Fruit fly (Drosophila melanogaster) whole organism, wandering third instar larva: ENCODE data around the gene ATPsyngamma.

Experiments
- Abd-B ChIP-seq: fragments of >200 bp; optimal IDR thresholded peaks from 2 replicates; lab custom pipeline; 2017; ENCODE audit warnings: missing biosample characterization, missing genetic modification characterization
- CG32264 ChIP-seq: fragments of 200-800 bp; sonication (Bioruptor generic); optimal IDR thresholded peaks from 2 replicates; lab custom pipeline; 2016; ENCODE audit warnings: missing biosample characterization, missing genetic modification characterization
- CG9705 ChIP-seq: fragments of 200-800 bp; sonication (Bioruptor generic); optimal IDR thresholded peaks from 2 replicates; lab custom pipeline; 2018; ENCODE audit warnings: missing biosample characterization, mild to moderate bottlenecking, missing genetic modification characterization
- CrebA ChIP-seq: fragments of 200-800 bp; sonication (Bioruptor generic); optimal IDR thresholded peaks from 2 replicates; lab custom pipeline; 2016; ENCODE audit warnings: missing biosample characterization, mild to moderate bottlenecking, missing genetic modification characterization, borderline replicate concordance
- Dfd ChIP-seq: fragments of >200 bp; optimal IDR thresholded peaks from 2 replicates; lab custom pipeline; 2017; ENCODE audit warnings: missing biosample characterization, missing genetic modification characterization
- Dif ChIP-seq: fragments of 200-275, 200-300 bp; sonication (Bioruptor generic); optimal IDR thresholded peaks from 2 replicates; lab custom pipeline; 2018; ENCODE audit warnings: missing biosample characterization, missing genetic modification characterization; ENCODE audit not compliant: partially characterized antibody
- GATAd ChIP-seq: sonication (Bioruptor generic); optimal IDR thresholded peaks from 2 replicates; lab custom pipeline; 2016; ENCODE audit warnings: missing biosample characterization, missing genetic modification characterization
- HLH106 ChIP-seq: fragments of 200-800 bp; optimal IDR thresholded peaks from 3 replicates; lab custom pipeline; 2019; ENCODE audit warnings: missing biosample characterization, mild to moderate bottlenecking, missing genetic modification characterization, moderate library complexity
- Hnf4 ChIP-seq: fragments of 200-800 bp; sonication (Bioruptor generic); optimal IDR thresholded peaks from 2 replicates; lab custom pipeline; 2016; ENCODE audit warnings: missing biosample characterization, mild to moderate bottlenecking, missing genetic modification characterization
- Hr78 ChIP-seq: fragments of >200 bp; optimal IDR thresholded peaks from 2 replicates; lab custom pipeline; 2017; ENCODE audit warnings: missing biosample characterization, missing genetic modification characterization
- Hr83 ChIP-seq: fragments of 200-300 bp; sonication (Bioruptor generic); optimal IDR thresholded peaks from 2 replicates; lab custom pipeline; 2016; ENCODE audit warnings: missing biosample characterization, mild to moderate bottlenecking, missing genetic modification characterization, moderate library complexity; ENCODE audit not compliant: poor library complexity, severe bottlenecking
- Jra ChIP-seq: sonication (Bioruptor generic); optimal IDR thresholded peaks from 2 replicates; lab custom pipeline; 2016; ENCODE audit warnings: missing biosample characterization, missing genetic modification characterization
- Mio ChIP-seq: sonication (Bioruptor generic); optimal IDR thresholded peaks from 2 replicates; lab custom pipeline; 2016; ENCODE audit warnings: missing biosample characterization, missing genetic modification characterization
- Myc ChIP-seq: fragments of >200 bp; optimal IDR thresholded peaks from 2 replicates; lab custom pipeline; 2017
- N ChIP-seq: fragments of >200 bp; optimal IDR thresholded peaks from 2 replicates; lab custom pipeline; 2018; ENCODE audit warnings: missing biosample characterization, missing external identifiers, missing genetic modification characterization
- OdsH ChIP-seq: fragments of 200-800 bp; sonication (Bioruptor generic); optimal IDR thresholded peaks from 2 replicates; lab custom pipeline; 2016; ENCODE audit warnings: missing biosample characterization, mild to moderate bottlenecking, missing genetic modification characterization
- Rel ChIP-seq, 2 experiments: fragments of 200-800 bp; sonication (Bioruptor generic) in 1 of 2; optimal IDR thresholded peaks; 2 replicates in 1 of 2; 3 replicates in 1 of 2; lab custom pipeline; 2016 to 2019; ENCODE audit warnings: mild to moderate bottlenecking in 2 of 2, missing biosample characterization in 2 of 2, missing genetic modification characterization in 2 of 2, moderate library complexity in 1 of 2
- Sp1 ChIP-seq: fragments of 200-800 bp; sonication (Bioruptor generic); optimal IDR thresholded peaks from 3 replicates; lab custom pipeline; 2019; ENCODE audit warnings: missing biosample characterization, mild to moderate bottlenecking, missing genetic modification characterization, moderate library complexity
- Vsx2 ChIP-seq: fragments of 200-300, 225-300 bp; sonication (Bioruptor generic); optimal IDR thresholded peaks from 2 replicates; lab custom pipeline; 2018; ENCODE audit warnings: missing biosample characterization, missing genetic modification characterization; ENCODE audit not compliant: partially characterized antibody
- br ChIP-seq: fragments of 200-800 bp; sonication (Bioruptor generic); optimal IDR thresholded peaks from 2 replicates; lab custom pipeline; 2016; ENCODE audit warnings: missing biosample characterization, missing genetic modification characterization
- brk ChIP-seq: fragments of 200-800 bp; sonication (Bioruptor generic); optimal IDR thresholded peaks from 2 replicates; lab custom pipeline; 2016; ENCODE audit warnings: missing biosample characterization, mild to moderate bottlenecking, missing genetic modification characterization
- dl ChIP-seq, 2 experiments: fragments of 175-275, 200-275 bp in 1 of 2; fragments of 200-275 bp in 1 of 2; sonication (Bioruptor generic); optimal IDR thresholded peaks; lab custom pipeline; 2018; ENCODE audit warnings: mild to moderate bottlenecking in 2 of 2, missing biosample characterization in 2 of 2, missing genetic modification characterization in 2 of 2, moderate library complexity in 2 of 2; ENCODE audit not compliant: partially characterized antibody in 2 of 2, insufficient read depth in 1 of 2
- dmrt93B ChIP-seq: fragments of 200-800 bp; sonication (Bioruptor generic); optimal IDR thresholded peaks from 2 replicates; lab custom pipeline; 2018; ENCODE audit warnings: missing biosample characterization, mild to moderate bottlenecking, missing genetic modification characterization
- dsf ChIP-seq: sonication (Bioruptor generic); optimal IDR thresholded peaks from 2 replicates; lab custom pipeline; 2016; ENCODE audit warnings: missing biosample characterization, missing genetic modification characterization, borderline replicate concordance
- ey ChIP-seq: fragments of 200-800 bp; sonication (Bioruptor generic); optimal IDR thresholded peaks from 2 replicates; lab custom pipeline; 2016; ENCODE audit warnings: missing biosample characterization, missing genetic modification characterization
- foxo ChIP-seq, 2 experiments: fragments of 200-800 bp; sonication (Bioruptor generic); optimal IDR thresholded peaks; 2 replicates in 1 of 2; 3 replicates in 1 of 2; lab custom pipeline; 2016 to 2017; ENCODE audit warnings: missing biosample characterization in 2 of 2, missing genetic modification characterization in 2 of 2
- fru ChIP-seq: fragments of 200-800 bp; sonication (Bioruptor generic); optimal IDR thresholded peaks from 3 replicates; lab custom pipeline; 2016; ENCODE audit warnings: missing biosample characterization, mild to moderate bottlenecking, missing genetic modification characterization
- h ChIP-seq: fragments of 200-800 bp; sonication (Bioruptor generic); optimal IDR thresholded peaks from 3 replicates; lab custom pipeline; 2016; ENCODE audit warnings: missing biosample characterization, mild to moderate bottlenecking, missing genetic modification characterization
- jim ChIP-seq: fragments of 175-275, 200-325 bp; sonication (Bioruptor generic); optimal IDR thresholded peaks from 2 replicates; lab custom pipeline; 2016; ENCODE audit warnings: missing biosample characterization, mild to moderate bottlenecking, missing genetic modification characterization
- lola ChIP-seq: fragments of >200 bp; optimal IDR thresholded peaks from 2 replicates; lab custom pipeline; 2017; ENCODE audit warnings: missing biosample characterization, missing genetic modification characterization
- pan ChIP-seq: fragments of >200 bp; optimal IDR thresholded peaks from 2 replicates; lab custom pipeline; 2017
- psq ChIP-seq: fragments of 200-800 bp; sonication (Bioruptor generic); optimal IDR thresholded peaks from 3 replicates; lab custom pipeline; 2017; ENCODE audit warnings: missing biosample characterization, mild to moderate bottlenecking, missing genetic modification characterization, moderate library complexity
- rgr ChIP-seq: fragments of 200-800 bp; sonication (Bioruptor generic); optimal IDR thresholded peaks from 3 replicates; lab custom pipeline; 2016; ENCODE audit warnings: missing biosample characterization, mild to moderate bottlenecking, missing genetic modification characterization
- sage ChIP-seq: fragments of 200-800 bp; sonication (Bioruptor generic); optimal IDR thresholded peaks from 2 replicates; lab custom pipeline; 2016; ENCODE audit warnings: missing biosample characterization, mild to moderate bottlenecking, missing genetic modification characterization
- sv ChIP-seq: fragments of 200-800 bp; sonication (Bioruptor generic); optimal IDR thresholded peaks from 3 replicates; lab custom pipeline; 2016; ENCODE audit warnings: missing biosample characterization, missing genetic modification characterization
- tai ChIP-seq: sonication (Bioruptor generic); optimal IDR thresholded peaks from 2 replicates; lab custom pipeline; 2016; ENCODE audit warnings: missing biosample characterization, missing genetic modification characterization
- usp ChIP-seq: fragments of >200 bp; optimal IDR thresholded peaks from 2 replicates; lab custom pipeline; 2017; ENCODE audit warnings: missing biosample characterization, missing genetic modification characterization
- woc ChIP-seq: sonication (Bioruptor generic); optimal IDR thresholded peaks from 2 replicates; lab custom pipeline; 2016; ENCODE audit warnings: missing biosample characterization, mild to moderate bottlenecking, missing genetic modification characterization

ATPsyngamma gene

DNA sequence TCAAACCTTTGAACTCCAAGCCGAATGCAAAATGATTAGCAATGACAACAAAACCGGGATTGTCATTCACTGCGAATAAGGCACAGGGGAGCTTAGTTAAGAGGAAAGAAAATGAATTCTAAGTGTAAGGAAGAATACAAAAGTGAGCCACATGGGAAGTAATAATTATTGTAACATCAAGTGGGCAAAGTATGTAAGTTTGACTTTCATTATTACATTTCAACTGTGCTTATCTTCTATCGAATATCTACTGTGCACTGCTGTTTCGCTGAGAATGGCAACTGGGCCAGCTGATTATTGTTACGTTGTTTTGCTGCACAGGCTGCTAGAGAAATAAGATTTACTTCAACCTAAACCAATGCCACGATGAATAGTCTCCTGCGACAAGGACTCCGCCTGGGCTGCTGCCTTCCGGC is 12.3 kb downstream of the ATPsyngamma start, which contains the start of the genes CG7601 and CIA30:
Gene CG7601 (minus strand): TSS at position 68 of the 416 bp plus-strand sequence.
Gene CIA30 (plus strand): TSS at position 288 of the 416 bp plus-strand sequence.
- peak; percentile 99 for TF ChIP-seq HLH106 (tag; lab: Kevin White, UChicago)
- TF ChIP-seq OdsH (GFP tag; lab: Kevin White, UChicago), result peak; percentile 98
- no peak for TF ChIP-seq usp (GFP tag; lab: Kevin White, UChicago)
- peak; percentile 98 for TF ChIP-seq Hr83
- no peak for TF ChIP-seq lola (GFP tag; lab: Kevin White, UChicago)
- TF ChIP-seq dsf (GFP tag; lab: Kevin White, UChicago), result peak; percentile 95
- peak; percentile 96 to 99 for TF ChIP-seq foxo (GFP tag; optimal IDR thresholded peaks at IDR 0.05; lab: Kevin White, UChicago)
- TF ChIP-seq GATAd (GFP tag; lab: Kevin White, UChicago), result peak; percentile 94
- no peak for TF ChIP-seq Abd-B (GFP tag; lab: Kevin White, UChicago)
- no peak for TF ChIP-seq tai
- TF ChIP-seq Hnf4 (GFP tag; lab: Kevin White, UChicago), result peak; percentile 99
- TF ChIP-seq pan (lab: Kevin White, UChicago), result no peak
- TF ChIP-seq fru (GFP tag; lab: Kevin White, UChicago), result peak; percentile 99
- TF ChIP-seq N (GFP tag; lab: Kevin White, UChicago), result no peak
- TF ChIP-seq Myc, result no peak
- peak; percentile 96 for TF ChIP-seq jim
- peak; percentile 99 for TF ChIP-seq rgr (GFP tag; lab: Kevin White, UChicago)
- TF ChIP-seq dmrt93B (GFP tag; lab: Kevin White, UChicago), result peak; percentile 99
- TF ChIP-seq Jra (GFP tag; lab: Kevin White, UChicago), result peak; percentile 98
- TF ChIP-seq sv (GFP tag; lab: Kevin White, UChicago), result peak; percentile 98
- no peak for TF ChIP-seq Dif (GFP tag; lab: Kevin White, UChicago)
- peak; percentile 96 for TF ChIP-seq psq (GFP tag; lab: Kevin White, UChicago)
- peak; percentile 99 for TF ChIP-seq h (GFP tag; lab: Kevin White, UChicago)
- peak; percentile 98 for TF ChIP-seq CG32264 (GFP tag; lab: Kevin White, UChicago)
- peak; percentile 98 for TF ChIP-seq Sp1 (GFP tag; lab: Kevin White, UChicago)
- peak; percentile 98 for TF ChIP-seq Dfd (GFP tag; lab: Kevin White, UChicago)
- peak; percentile 99 for TF ChIP-seq ey (GFP tag; lab: Kevin White, UChicago)
- no peak for TF ChIP-seq Hr78
- TF ChIP-seq CrebA (GFP tag; lab: Kevin White, UChicago), result no peak
- TF ChIP-seq Mio (GFP tag; lab: Kevin White, UChicago), result peak; percentile 93
- TF ChIP-seq dl (GFP tag; optimal IDR thresholded peaks at IDR 0.05; lab: Kevin White, UChicago; ENCODE audit: insufficient read depth in 1 of 2, partially characterized antibody in 2 of 2), result no peak
- no peak for TF ChIP-seq brk (GFP tag; lab: Kevin White, UChicago)
- peak; percentile 100 for TF ChIP-seq woc (GFP tag; lab: Kevin White, UChicago)
- TF ChIP-seq CG9705 (GFP tag; lab: Kevin White, UChicago), result peak; percentile 99
- peak; percentile 96 for TF ChIP-seq sage
- peak; percentile 85 for TF ChIP-seq Rel (GFP tag; optimal IDR thresholded peaks at IDR 0.05; lab: Kevin White, UChicago)
- TF ChIP-seq Rel (tag; optimal IDR thresholded peaks at IDR 0.05; lab: Kevin White, UChicago), result peak; percentile 93
- no peak for TF ChIP-seq Vsx2 (GFP tag; lab: Kevin White, UChicago)
- peak; percentile 99 for TF ChIP-seq br (GFP tag; lab: Kevin White, UChicago)
- TF ChIP-seq, all 38 proteins: peak for 25

dm6 chr3R:29726277-29726676 is 22.7 kb downstream of the ATPsyngamma start:
- TF ChIP-seq usp (GFP tag; lab: Kevin White, UChicago) (no peak), Rel (GFP tag; optimal IDR thresholded peaks at IDR 0.05; lab: Kevin White, UChicago) (no peak), Rel (tag; optimal IDR thresholded peaks at IDR 0.05; lab: Kevin White, UChicago) (peak; percentile 82)
